Fruit fly (Drosophila melanogaster) whole organism, embryonic: ENCODE measurements around the gene CG2865.
A peak's percentile ranks its signal among the peaks of the same experiment; 100 is the strongest.

ENCODE experiments used
- Asciz ChIP-seq: fragments of 200-800 bp; sonication (Bioruptor generic); optimal IDR thresholded peaks from 2 replicates; lab custom pipeline; 2017; ENCODE audit warnings: missing biosample characterization, mild to moderate bottlenecking, missing genetic modification characterization, missing genetic modification reagents
- CG1024 ChIP-seq: fragments of 200-800 bp; sonication (Bioruptor generic); IDR thresholded peaks from 2 replicates; pipeline ENCODE4 v1.3.6; 2022; ENCODE audit warnings: missing biosample characterization, missing genetic modification characterization
- CG10267 ChIP-seq: fragments of 200-800 bp; sonication (Bioruptor generic); optimal IDR thresholded peaks from 2 replicates; lab custom pipeline; 2018; ENCODE audit warnings: missing biosample characterization, mild to moderate bottlenecking, missing genetic modification characterization, moderate library complexity
- CG10431 ChIP-seq: fragments of 200-800 bp; sonication (Bioruptor generic); optimal IDR thresholded peaks from 3 replicates; lab custom pipeline; 2018; ENCODE audit warnings: missing biosample characterization, mild to moderate bottlenecking, missing genetic modification characterization
- CG11085 ChIP-seq: fragments of 200-800 bp; sonication (Bioruptor generic); IDR thresholded peaks from 2 replicates; pipeline ENCODE4 v1.3.6; 2022; ENCODE audit warnings: missing biosample characterization, missing genetic modification characterization
- CG12299 ChIP-seq: fragments of 200-800 bp; sonication (Bioruptor generic); optimal IDR thresholded peaks from 2 replicates; lab custom pipeline; 2018; ENCODE audit warnings: missing biosample characterization, mild to moderate bottlenecking, missing genetic modification characterization
- CG13123 ChIP-seq: fragments of 200-800 bp; sonication (Bioruptor generic); optimal IDR thresholded peaks from 2 replicates; lab custom pipeline; 2016; ENCODE audit warnings: missing biosample characterization, missing genetic modification characterization
- CG13424 ChIP-seq: fragments of 200-800 bp; sonication (Bioruptor generic); optimal IDR thresholded peaks from 2 replicates; lab custom pipeline; 2019; ENCODE audit warnings: missing biosample characterization, mild to moderate bottlenecking, missing genetic modification characterization, moderate library complexity
- CG16813 ChIP-seq: fragments of 200-800 bp; sonication (Bioruptor generic); IDR thresholded peaks from 3 replicates; pipeline ENCODE4 v1.3.6; 2022; ENCODE audit warnings: missing biosample characterization, missing genetic modification characterization; ENCODE audit not compliant: partially characterized antibody
- CG17328 ChIP-seq: fragments of 200-800 bp; sonication (Bioruptor generic); IDR thresholded peaks from 2 replicates; pipeline ENCODE4 v1.3.6; 2022; ENCODE audit warnings: missing biosample characterization, missing genetic modification characterization
- CG1792 ChIP-seq: fragments of 200-800 bp; sonication (Bioruptor generic); optimal IDR thresholded peaks from 2 replicates; lab custom pipeline; 2016; ENCODE audit warnings: missing biosample characterization, missing genetic modification characterization
- CG18262 ChIP-seq: fragments of 200-800 bp; optimal IDR thresholded peaks from 3 replicates; lab custom pipeline; 2019; ENCODE audit warnings: missing biosample characterization, mild to moderate bottlenecking, missing genetic modification characterization, moderate library complexity
- CG1832 ChIP-seq: fragments of 200-800 bp; sonication (Bioruptor generic); optimal IDR thresholded peaks from 2 replicates; lab custom pipeline; 2017; ENCODE audit warnings: missing biosample characterization, mild to moderate bottlenecking, missing genetic modification characterization, inconsistent platforms
- CG2116 ChIP-seq: fragments of 200-800 bp; sonication (Bioruptor generic); optimal IDR thresholded peaks from 3 replicates; lab custom pipeline; 2018; ENCODE audit warnings: missing biosample characterization, mild to moderate bottlenecking, missing genetic modification characterization
- CG31388 ChIP-seq: fragments of 200-800 bp; sonication (Bioruptor generic); optimal IDR thresholded peaks from 2 replicates; lab custom pipeline; 2016; ENCODE audit warnings: missing biosample characterization, missing genetic modification characterization
- CG43689 ChIP-seq: fragments of 200-800 bp; sonication (Bioruptor generic); IDR thresholded peaks from 2 replicates; pipeline ENCODE4 v1.3.6; 2022; ENCODE audit warnings: missing biosample characterization, missing genetic modification characterization
- CG4707 ChIP-seq: fragments of 200-800 bp; sonication (Bioruptor generic); optimal IDR thresholded peaks from 2 replicates; lab custom pipeline; 2018; ENCODE audit warnings: missing biosample characterization, mild to moderate bottlenecking, missing genetic modification characterization, moderate library complexity
- CG7372 ChIP-seq: fragments of 200-800 bp; sonication (Bioruptor generic); IDR thresholded peaks from 2 replicates; pipeline ENCODE4 v1.3.6; 2022; ENCODE audit warnings: missing biosample characterization, missing genetic modification characterization
- CG7556 ChIP-seq: fragments of 200-800 bp; sonication (Bioruptor generic); optimal IDR thresholded peaks from 2 replicates; lab custom pipeline; 2017; ENCODE audit warnings: missing biosample characterization, mild to moderate bottlenecking, missing genetic modification characterization
- CG7786 ChIP-seq: fragments of 200-800 bp; sonication (Bioruptor generic); optimal IDR thresholded peaks from 2 replicates; lab custom pipeline; 2016; ENCODE audit warnings: missing biosample characterization, missing genetic modification characterization
- CG8281 ChIP-seq: fragments of 200-800 bp; sonication (Bioruptor generic); optimal IDR thresholded peaks from 2 replicates; lab custom pipeline; 2018; ENCODE audit warnings: missing biosample characterization, mild to moderate bottlenecking, missing genetic modification characterization, moderate library complexity
- CG8765 ChIP-seq: fragments of 200-800 bp; sonication (Bioruptor generic); IDR thresholded peaks from 2 replicates; pipeline ENCODE4 v1.3.6; 2022; ENCODE audit warnings: missing biosample characterization, missing genetic modification characterization
- Camta ChIP-seq: fragments of 200-800 bp; sonication (Bioruptor generic); optimal IDR thresholded peaks from 2 replicates; lab custom pipeline; 2016; ENCODE audit warnings: missing biosample characterization, missing genetic modification characterization
- CoRest ChIP-seq: fragments of 200-800 bp; sonication (Bioruptor generic); optimal IDR thresholded peaks from 3 replicates; lab custom pipeline; 2018; ENCODE audit warnings: missing biosample characterization, mild to moderate bottlenecking, missing genetic modification characterization, moderate library complexity
- CrebB ChIP-seq: fragments of 200-800 bp; sonication (Bioruptor generic); optimal IDR thresholded peaks from 3 replicates; lab custom pipeline; 2018; ENCODE audit warnings: missing biosample characterization, mild to moderate bottlenecking, missing genetic modification characterization
- Dbx ChIP-seq: fragments of 200-800 bp; sonication (Bioruptor generic); IDR thresholded peaks from 3 replicates; pipeline ENCODE4 v1.3.6; 2022; ENCODE audit warnings: missing biosample characterization, missing genetic modification characterization
- Dek ChIP-seq: fragments of 200-800 bp; sonication (Bioruptor generic); optimal IDR thresholded peaks from 3 replicates; lab custom pipeline; 2019; ENCODE audit warnings: missing biosample characterization, mild to moderate bottlenecking, missing genetic modification characterization, moderate library complexity
- Drgx ChIP-seq: fragments of 200-800 bp; sonication (Bioruptor generic); IDR thresholded peaks from 2 replicates; pipeline ENCODE4 v1.3.6; 2022; ENCODE audit warnings: missing biosample characterization, missing genetic modification characterization
- H15 ChIP-seq: fragments of 200-800 bp; sonication (Bioruptor generic); IDR thresholded peaks from 3 replicates; pipeline ENCODE4 v1.3.6; 2022; ENCODE audit warnings: missing biosample characterization, missing genetic modification characterization
- Hand ChIP-seq: fragments of 200-800 bp; sonication (Bioruptor generic); optimal IDR thresholded peaks from 2 replicates; lab custom pipeline; 2017; ENCODE audit warnings: mild to moderate bottlenecking, missing biosample characterization, missing genetic modification reagents, missing genetic modification characterization
- HmgZ ChIP-seq: fragments of 200-800 bp; sonication (Bioruptor generic); optimal IDR thresholded peaks from 2 replicates; lab custom pipeline; 2018; ENCODE audit warnings: missing biosample characterization, mild to moderate bottlenecking, missing genetic modification characterization
- Hsf ChIP-seq: fragments of 200-800 bp; sonication (Bioruptor generic); optimal IDR thresholded peaks from 3 replicates; lab custom pipeline; 2016; ENCODE audit warnings: missing biosample characterization, missing genetic modification characterization
- Kr ChIP-seq: fragments of 200-800 bp; sonication (Bioruptor generic); optimal IDR thresholded peaks from 2 replicates; lab custom pipeline; 2017; ENCODE audit warnings: missing biosample characterization, mild to moderate bottlenecking, missing genetic modification characterization
- Meics ChIP-seq: fragments of 200-800 bp; sonication (Bioruptor generic); optimal IDR thresholded peaks from 2 replicates; lab custom pipeline; 2017; ENCODE audit warnings: missing biosample characterization, mild to moderate bottlenecking, missing genetic modification characterization
- NC2α ChIP-seq: fragments of 200-800 bp; sonication (Bioruptor generic); optimal IDR thresholded peaks from 2 replicates; lab custom pipeline; 2016; ENCODE audit warnings: missing biosample characterization, missing genetic modification characterization
- Nf-YB ChIP-seq: fragments of 200-800 bp; sonication (Bioruptor generic); optimal IDR thresholded peaks from 3 replicates; lab custom pipeline; 2019; ENCODE audit warnings: missing biosample characterization, mild to moderate bottlenecking, missing genetic modification characterization, moderate library complexity
- Xbp1 ChIP-seq: fragments of 200-800 bp; sonication (Bioruptor generic); optimal IDR thresholded peaks from 3 replicates; lab custom pipeline; 2016; ENCODE audit warnings: missing biosample characterization, mild to moderate bottlenecking, missing genetic modification characterization
- YL-1 ChIP-seq: fragments of 200-800 bp; sonication (Bioruptor generic); optimal IDR thresholded peaks from 3 replicates; lab custom pipeline; 2017; ENCODE audit warnings: missing biosample characterization, mild to moderate bottlenecking, missing genetic modification characterization
- amos ChIP-seq: fragments of 200-800 bp; sonication (Bioruptor generic); IDR thresholded peaks from 2 replicates; pipeline ENCODE4 v1.3.6; 2022; ENCODE audit warnings: missing biosample characterization, missing genetic modification characterization; ENCODE audit not compliant: partially characterized antibody
- cg ChIP-seq: fragments of 200-800 bp; sonication (Bioruptor generic); optimal IDR thresholded peaks from 3 replicates; lab custom pipeline; 2019; ENCODE audit warnings: missing biosample characterization, mild to moderate bottlenecking, missing genetic modification characterization, moderate library complexity
- ems ChIP-seq: fragments of 200-800 bp; sonication (Bioruptor generic); optimal IDR thresholded peaks from 3 replicates; lab custom pipeline; 2016; ENCODE audit warnings: missing biosample characterization, missing genetic modification characterization
- fd64A ChIP-seq: fragments of 200-800 bp; sonication (Bioruptor generic); optimal IDR thresholded peaks from 3 replicates; lab custom pipeline; 2018; ENCODE audit warnings: missing biosample characterization, mild to moderate bottlenecking, missing genetic modification characterization
- ftz-f1 ChIP-seq: fragments of 200-800 bp; sonication (Bioruptor generic); optimal IDR thresholded peaks from 2 replicates; lab custom pipeline; 2016; ENCODE audit warnings: missing biosample characterization, missing genetic modification characterization
- gem ChIP-seq: fragments of 200-800 bp; sonication (Bioruptor generic); optimal IDR thresholded peaks from 2 replicates; lab custom pipeline; 2019; ENCODE audit warnings: missing biosample characterization, mild to moderate bottlenecking, missing genetic modification characterization, moderate library complexity
- kay ChIP-seq: fragments of 200-800 bp; sonication (Bioruptor generic); optimal IDR thresholded peaks from 2 replicates; lab custom pipeline; 2016; ENCODE audit warnings: missing biosample characterization, missing genetic modification characterization
- pan ChIP-seq, 4 experiments: fragments of >200 bp in 3 of 4; fragments of 200-800 bp in 1 of 4; sonication (Bioruptor generic) in 1 of 4; optimal IDR thresholded peaks in 3 of 4; IDR thresholded peaks in 1 of 4; 2 replicates each; pipeline versions ENCODE4 v1.3.6 to Lab custom; 2017 to 2022; ENCODE audit warnings: missing biosample characterization in 2 of 4, missing genetic modification characterization in 2 of 4, mixed read lengths in 1 of 4
- pum ChIP-seq: fragments of 200-800 bp; sonication (Bioruptor generic); optimal IDR thresholded peaks from 2 replicates; lab custom pipeline; 2016; ENCODE audit warnings: missing biosample characterization, missing genetic modification characterization
- pzg ChIP-seq: fragments of 200-800 bp; sonication (Bioruptor generic); optimal IDR thresholded peaks from 3 replicates; lab custom pipeline; 2018; ENCODE audit warnings: missing biosample characterization, mild to moderate bottlenecking, missing genetic modification characterization, moderate library complexity
- rib ChIP-seq: fragments of 200-800 bp; sonication (Bioruptor generic); IDR thresholded peaks from 2 replicates; pipeline ENCODE4 v1.3.6; 2022; ENCODE audit warnings: missing biosample characterization, missing genetic modification characterization
- wdn ChIP-seq: fragments of 200-800 bp; sonication (Bioruptor generic); IDR thresholded peaks from 2 replicates; pipeline ENCODE4 v1.3.6; 2022; ENCODE audit warnings: missing biosample characterization, missing genetic modification characterization
- yki ChIP-seq: fragments of >200 bp; optimal IDR thresholded peaks from 3 replicates; lab custom pipeline; 2018
- zfh2 ChIP-seq: fragments of 200-800 bp; sonication (Bioruptor generic); optimal IDR thresholded peaks from 2 replicates; lab custom pipeline; 2016; ENCODE audit warnings: missing biosample characterization, missing genetic modification characterization

CG2865 gene

DNA sequence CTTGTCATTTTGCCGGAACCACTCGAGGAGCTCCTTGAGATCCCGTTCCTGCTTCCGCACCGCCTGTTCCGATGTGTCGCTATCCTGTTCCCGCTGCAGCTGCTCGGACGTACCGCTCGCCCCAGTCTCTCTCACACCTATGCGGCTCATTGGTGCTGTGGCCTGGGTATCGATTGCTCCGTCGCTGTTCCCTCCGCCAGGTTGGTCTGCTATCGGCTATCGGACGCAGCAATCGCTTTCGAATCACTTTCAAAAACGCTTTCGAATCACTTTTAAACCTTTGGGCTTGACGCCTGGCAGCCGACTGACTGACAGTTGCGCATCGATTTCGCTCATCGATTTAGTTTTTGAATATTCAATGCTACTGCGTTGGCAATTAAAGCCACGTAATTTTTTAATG lies 41.5 kb downstream of the CG2865 start, which contains the start of gene CG3191 (continued):
- no peak for TF ChIP-seq Asciz
- no peak for TF ChIP-seq CrebB (tag; lab: Kevin White, UChicago)
- TF ChIP-seq CG13123 (GFP tag; lab: Kevin White, UChicago) = no peak
- no peak for TF ChIP-seq rib (GFP tag; lab: Robert Waterston, UW)
- no peak for TF ChIP-seq CG12299 (tag; lab: Kevin White, UChicago)
- 0 out of 3 replicates have a peak, but pooled peaks have one; percentile 40 for TF ChIP-seq CG16813 (GFP tag; lab: Robert Waterston, UW)
- no peak for TF ChIP-seq CG17328 (GFP tag; lab: Robert Waterston, UW)
- TF ChIP-seq YL-1 (GFP tag; lab: Kevin White, UChicago) = no peak
- TF ChIP-seq Hsf (GFP tag; lab: Kevin White, UChicago) = no peak
- TF ChIP-seq yki (lab: Kevin White, UChicago) = no peak
- no peak for TF ChIP-seq CG18262 (tag; lab: Kevin White, UChicago)
- no peak for TF ChIP-seq gem (tag; lab: Kevin White, UChicago)
- no peak for TF ChIP-seq CG4707 (GFP tag; lab: Kevin White, UChicago)
- no peak for TF ChIP-seq Kr (GFP tag; lab: Kevin White, UChicago)
- TF ChIP-seq CG31388 = no peak
- TF ChIP-seq H15 (GFP tag; lab: Robert Waterston, UW) = no peak
- no peak for TF ChIP-seq pan (optimal IDR thresholded peaks at IDR 0.05; lab: Kevin White, UChicago)
- no peak for TF ChIP-seq pan (GFP tag; optimal IDR thresholded peaks at IDR 0.05 in 1 of 2, IDR thresholded peaks at IDR 0.05 in 1 of 2)
- TF ChIP-seq wdn = no peak
- TF ChIP-seq CG7786 (GFP tag; lab: Kevin White, UChicago) = no peak
- TF ChIP-seq ftz-f1 = no peak
- TF ChIP-seq CG1792 (GFP tag; lab: Kevin White, UChicago) = no peak
- no peak for TF ChIP-seq Camta (GFP tag; lab: Kevin White, UChicago)
- no peak for TF ChIP-seq NC2α
- TF ChIP-seq CG43689 = no peak
- TF ChIP-seq CG10431 (GFP tag; lab: Kevin White, UChicago) = no peak
- no peak for TF ChIP-seq CG8281 (tag; lab: Kevin White, UChicago)
- TF ChIP-seq pzg (GFP tag; lab: Kevin White, UChicago) = no peak
- TF ChIP-seq Meics (GFP tag; lab: Kevin White, UChicago) = no peak
- TF ChIP-seq CG13424 (tag; lab: Kevin White, UChicago) = no peak
- TF ChIP-seq CG1832 (GFP tag; lab: Kevin White, UChicago) = peak; percentile 44
- no peak for TF ChIP-seq Nf-YB (GFP tag; lab: Kevin White, UChicago)
- TF ChIP-seq Xbp1 (GFP tag; lab: Kevin White, UChicago) = no peak
- TF ChIP-seq ems (GFP tag; lab: Kevin White, UChicago) = no peak
- TF ChIP-seq Drgx (GFP tag; lab: Robert Waterston, UW) = no peak
- no peak for TF ChIP-seq CG1024 (GFP tag; lab: Robert Waterston, UW)
- TF ChIP-seq CG10267 (tag; lab: Kevin White, UChicago) = no peak
- no peak for TF ChIP-seq HmgZ
- TF ChIP-seq CG7372 = no peak
- TF ChIP-seq CG2116 (GFP tag; lab: Kevin White, UChicago) = peak; percentile 82
- no peak for TF ChIP-seq CG7556 (GFP tag; lab: Kevin White, UChicago)
- TF ChIP-seq Hand (GFP tag; lab: Kevin White, UChicago) = no peak
- no peak for TF ChIP-seq zfh2 (GFP tag; lab: Kevin White, UChicago)
- TF ChIP-seq Dek (tag; lab: Kevin White, UChicago) = no peak
- no peak for TF ChIP-seq pum
- no peak for TF ChIP-seq CG8765 (GFP tag; lab: Robert Waterston, UW)
- peak; percentile 29; the same call in 1 of the 2 replicates for TF ChIP-seq amos (GFP tag; lab: Robert Waterston, UW)
- no peak for TF ChIP-seq kay (GFP tag; lab: Kevin White, UChicago)
- TF ChIP-seq cg (GFP tag; lab: Kevin White, UChicago) = no peak
- no peak for TF ChIP-seq Dbx (GFP tag; lab: Robert Waterston, UW)
- no peak for TF ChIP-seq CG11085 (GFP tag; lab: Robert Waterston, UW)
- TF ChIP-seq fd64A (GFP tag; lab: Kevin White, UChicago) = no peak
- no peak for TF ChIP-seq CoRest (tag; lab: Kevin White, UChicago)
